Worm (Caenorhabditis elegans): ENCODE results near the gene C31H1.5.

DNA sequence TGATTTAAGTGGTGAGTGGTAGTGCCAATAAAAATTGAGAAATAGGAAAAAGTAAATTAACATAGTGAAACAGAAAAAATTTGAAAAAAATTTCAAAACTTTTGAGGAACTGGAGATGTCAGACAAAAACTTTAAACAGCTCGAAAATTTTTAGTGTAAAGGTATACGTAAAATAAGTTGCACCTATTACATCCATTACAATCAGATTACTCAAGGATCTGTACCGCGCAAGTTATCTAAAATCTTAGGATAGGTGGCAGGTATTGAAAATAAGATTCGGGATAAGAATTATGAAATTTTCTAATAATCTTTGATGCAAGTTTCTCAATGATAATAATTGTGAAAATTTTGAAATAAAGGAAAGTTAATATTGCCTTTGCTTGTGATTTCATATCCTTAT, 29.8 kb downstream of the C31H1.5 start:
- TF ChIP-seq pha-4 (tag; optimal IDR thresholded peaks at IDR 0.05) = no peak
- no peak for TF ChIP-seq ama-1 (optimal IDR thresholded peaks at IDR 0.05)
- TF ChIP-seq nhr-12 (tag; optimal IDR thresholded peaks at IDR 0.05) = no peak
- no peak for TF ChIP-seq fkh-10 (GFP tag; optimal IDR thresholded peaks at IDR 0.05)
- no peak for TF ChIP-seq elt-2 (tag; optimal IDR thresholded peaks at IDR 0.05)
- TF ChIP-seq nhr-76 (tag; optimal IDR thresholded peaks at IDR 0.05) = no peak
- no peak for TF ChIP-seq ztf-11 (tag; optimal IDR thresholded peaks at IDR 0.05)
- TF ChIP-seq ZK546.5 (tag; optimal IDR thresholded peaks at IDR 0.05) = no peak
